Worm (Caenorhabditis elegans) whole organism, young adult: ENCODE measurements around the gene sec-15.

Experiments used
- F37B4.10 ChIP-seq: fragments of 200-800 bp; sonication (Bioruptor generic); IDR thresholded peaks from 2 replicates; pipeline ENCODE4 v1.3.6; 2022; ENCODE audit warnings: missing genetic modification characterization, missing compliant biosample characterization
- F52B5.7 ChIP-seq: sonication (generic microtip); optimal IDR thresholded peaks from 2 replicates; lab custom pipeline; 2016; ENCODE audit warnings: mild to moderate bottlenecking, missing genetic modification characterization, missing compliant biosample characterization
- ama-1 ChIP-seq, 3 experiments: fragments of 150-350 bp in 1 of 3; sonication (generic microtip) in 2 of 3; optimal IDR thresholded peaks; 2 replicates each; lab custom pipeline; 2014 to 2018; ENCODE audit warnings: missing biosample characterization in 2 of 3, missing genetic modification characterization in 2 of 3, missing genetic modification reagents in 2 of 3
- athp-1 ChIP-seq: sonication (generic microtip); optimal IDR thresholded peaks from 2 replicates; lab custom pipeline; 2017; ENCODE audit warnings: mild to moderate bottlenecking, missing genetic modification characterization, missing compliant biosample characterization
- ceh-58 ChIP-seq: fragments of 200-800 bp; sonication (Bioruptor generic); IDR thresholded peaks from 2 replicates; pipeline ENCODE4 v1.3.6; 2022; ENCODE audit warnings: missing genetic modification characterization, missing compliant biosample characterization
- dpl-1 ChIP-seq: fragments of 150-350 bp; optimal IDR thresholded peaks from 2 replicates; lab custom pipeline; 2014; ENCODE audit warnings: missing biosample characterization, missing genetic modification reagents, missing genetic modification characterization
- him-1 ChIP-seq: sonication (generic microtip); optimal IDR thresholded peaks from 2 replicates; lab custom pipeline; 2016; ENCODE audit warnings: missing genotype, missing genetic modification reagents, missing genetic modification characterization, missing compliant biosample characterization
- hmg-1.2 ChIP-seq: fragments of 200-800 bp; sonication (Bioruptor generic); IDR thresholded peaks from 2 replicates; pipeline ENCODE4 v1.3.6; 2022; ENCODE audit warnings: missing genetic modification reagents, missing genetic modification characterization, missing compliant biosample characterization
- madf-8 ChIP-seq: fragments of 200-800 bp; sonication (Bioruptor generic); conservative IDR thresholded peaks from 2 replicates; pipeline ENCODE4 v1.3.6; 2022; ENCODE audit warnings: missing genetic modification reagents, missing genetic modification characterization, missing compliant biosample characterization
- nfya-1 ChIP-seq: sonication (generic microtip); optimal IDR thresholded peaks from 2 replicates; lab custom pipeline; 2017; ENCODE audit warnings: antibody characterized with exemption, missing compliant biosample characterization, missing genetic modification characterization, borderline replicate concordance; ENCODE audit not compliant: insufficient read depth
- nhr-90 ChIP-seq: sonication (generic microtip); optimal IDR thresholded peaks from 2 replicates; lab custom pipeline; 2016; ENCODE audit warnings: missing genotype, mild to moderate bottlenecking, missing genetic modification characterization, missing compliant biosample characterization
- sptf-2 ChIP-seq: fragments of 200-800 bp; sonication (Bioruptor generic); optimal IDR thresholded peaks from 2 replicates; lab custom pipeline; 2018; ENCODE audit warnings: mild to moderate bottlenecking, missing genetic modification characterization, missing compliant biosample characterization
- tbp1 ChIP-seq: fragments of 200-800 bp; sonication (Bioruptor generic); optimal IDR thresholded peaks from 2 replicates; lab custom pipeline; 2018; ENCODE audit warnings: mild to moderate bottlenecking, missing genetic modification characterization, missing compliant biosample characterization

- no peak for TF ChIP-seq nhr-90 (tag; lab: Kevin White, UChicago)
- TF ChIP-seq hmg-1.2, result no peak
- no peak for TF ChIP-seq sptf-2 (GFP tag; lab: Kevin White, UChicago)
- TF ChIP-seq ama-1 (optimal IDR thresholded peaks at IDR 0.05; lab: Kevin White, UChicago), result no peak
- no peak for TF ChIP-seq ama-1 (GFP tag; optimal IDR thresholded peaks at IDR 0.05; lab: Kevin White, UChicago)
- no peak for TF ChIP-seq madf-8 (GFP tag; lab: Robert Waterston, UW)
- no peak for TF ChIP-seq dpl-1 (GFP tag; lab: Kevin White, UChicago)
- TF ChIP-seq nfya-1 (tag; lab: Kevin White, UChicago), result no peak
- TF ChIP-seq F37B4.10, result no peak
- TF ChIP-seq F52B5.7 (tag; lab: Kevin White, UChicago), result no peak
- no peak for TF ChIP-seq tbp1 (GFP tag; lab: Kevin White, UChicago)
- no peak for TF ChIP-seq ceh-58
- no peak for TF ChIP-seq athp-1 (tag; lab: Kevin White, UChicago)
- TF ChIP-seq him-1 (tag; lab: Kevin White, UChicago), result no peak
These were observed 35.2 kb downstream of the sec-15 start for ce11 chrX:8800355-8800754.
